Fruit fly (Drosophila melanogaster) whole organism, embryonic: ENCODE measurements around the gene Ten-m.

Source experiments
- CG10366 ChIP-seq: fragments of 200-800 bp; sonication (Bioruptor generic); IDR thresholded peaks from 2 replicates; pipeline ENCODE4 v1.3.6; 2022; ENCODE audit warnings: missing biosample characterization, missing genetic modification characterization
- CG11504 ChIP-seq: fragments of 200-800 bp; sonication (Bioruptor generic); optimal IDR thresholded peaks from 3 replicates; lab custom pipeline; 2019; ENCODE audit warnings: missing biosample characterization, mild to moderate bottlenecking, missing genetic modification characterization, moderate library complexity
- CG12104 ChIP-seq: fragments of 200-800 bp; sonication (Bioruptor generic); optimal IDR thresholded peaks from 3 replicates; lab custom pipeline; 2016; ENCODE audit warnings: missing biosample characterization, missing genetic modification characterization
- CG12155 ChIP-seq: fragments of 200-800 bp; sonication (Bioruptor generic); optimal IDR thresholded peaks from 3 replicates; lab custom pipeline; 2016; ENCODE audit warnings: missing biosample characterization, missing genetic modification characterization
- CG12219 ChIP-seq: fragments of 200-800 bp; sonication (Bioruptor generic); optimal IDR thresholded peaks from 3 replicates; lab custom pipeline; 2018; ENCODE audit warnings: missing biosample characterization, mild to moderate bottlenecking, missing genetic modification characterization
- CG12391 ChIP-seq: fragments of 200-800 bp; sonication (Bioruptor generic); optimal IDR thresholded peaks from 3 replicates; lab custom pipeline; 2018; ENCODE audit warnings: missing biosample characterization, mild to moderate bottlenecking, missing genetic modification characterization, moderate library complexity
- CG12769 ChIP-seq: fragments of 200-800 bp; sonication (Bioruptor generic); optimal IDR thresholded peaks from 2 replicates; lab custom pipeline; 2019; ENCODE audit warnings: missing biosample characterization, mild to moderate bottlenecking, missing genetic modification characterization, moderate library complexity
- CG12942 ChIP-seq: fragments of 200-800 bp; sonication (Bioruptor generic); optimal IDR thresholded peaks from 3 replicates; lab custom pipeline; 2016; ENCODE audit warnings: missing biosample characterization, missing genetic modification characterization
- CG14667 ChIP-seq: fragments of 200-800 bp; sonication (Bioruptor generic); IDR thresholded peaks from 2 replicates; pipeline ENCODE4 v1.3.6; 2022; ENCODE audit warnings: missing biosample characterization, missing genetic modification characterization
- CG15601 ChIP-seq: fragments of 200-800 bp; sonication (Bioruptor generic); optimal IDR thresholded peaks from 3 replicates; lab custom pipeline; 2019; ENCODE audit warnings: missing biosample characterization, mild to moderate bottlenecking, missing genetic modification characterization, moderate library complexity
- CG17186 ChIP-seq: fragments of 200-800 bp; sonication (Bioruptor generic); optimal IDR thresholded peaks from 3 replicates; lab custom pipeline; 2017; ENCODE audit warnings: missing biosample characterization, missing genetic modification reagents, missing genetic modification characterization
- CG17359 ChIP-seq: fragments of 200-800 bp; sonication (Bioruptor generic); optimal IDR thresholded peaks from 3 replicates; lab custom pipeline; 2018; ENCODE audit warnings: missing biosample characterization, mild to moderate bottlenecking, missing genetic modification characterization, moderate library complexity
- CG2129 ChIP-seq: fragments of 200-800 bp; sonication (Bioruptor generic); IDR thresholded peaks from 2 replicates; pipeline ENCODE4 v1.3.6; 2022; ENCODE audit warnings: missing biosample characterization, missing genetic modification characterization; ENCODE audit not compliant: partially characterized antibody
- CG31224 ChIP-seq: fragments of 200-800 bp; sonication (Bioruptor generic); IDR thresholded peaks from 2 replicates; pipeline ENCODE4 v1.3.6; 2022; ENCODE audit warnings: missing biosample characterization, missing genetic modification characterization
- CG34376 ChIP-seq: fragments of 200-800 bp; sonication (Bioruptor generic); optimal IDR thresholded peaks from 2 replicates; lab custom pipeline; 2018; ENCODE audit warnings: missing biosample characterization, mild to moderate bottlenecking, missing genetic modification characterization
- CG4282 ChIP-seq: fragments of 200-800 bp; sonication (Bioruptor generic); optimal IDR thresholded peaks from 2 replicates; lab custom pipeline; 2016; ENCODE audit warnings: missing biosample characterization, missing genetic modification characterization
- CG7786 ChIP-seq: fragments of 200-800 bp; sonication (Bioruptor generic); optimal IDR thresholded peaks from 2 replicates; lab custom pipeline; 2016; ENCODE audit warnings: missing biosample characterization, missing genetic modification characterization
- CG7987 ChIP-seq: fragments of 200-800 bp; sonication (Bioruptor generic); optimal IDR thresholded peaks from 2 replicates; lab custom pipeline; 2018; ENCODE audit warnings: missing biosample characterization, mild to moderate bottlenecking, missing genetic modification characterization, moderate library complexity
- CG8290 ChIP-seq, 3 experiments: fragments of 200-800 bp; sonication (Bioruptor generic); optimal IDR thresholded peaks; 2 replicates each; lab custom pipeline; 2016 to 2019; ENCODE audit warnings: missing biosample characterization in 3 of 3, missing genetic modification characterization in 3 of 3, mild to moderate bottlenecking in 2 of 3, moderate library complexity in 1 of 3
- CG9727 ChIP-seq: fragments of 200-800 bp; sonication (Bioruptor generic); optimal IDR thresholded peaks from 3 replicates; lab custom pipeline; 2017; ENCODE audit warnings: missing biosample characterization, mild to moderate bottlenecking, missing genetic modification characterization
- Dbx ChIP-seq: fragments of 200-800 bp; sonication (Bioruptor generic); IDR thresholded peaks from 3 replicates; pipeline ENCODE4 v1.3.6; 2022; ENCODE audit warnings: missing biosample characterization, missing genetic modification characterization
- Fer3 ChIP-seq: fragments of 200-800 bp; sonication (Bioruptor generic); optimal IDR thresholded peaks from 2 replicates; lab custom pipeline; 2018; ENCODE audit warnings: missing biosample characterization, mild to moderate bottlenecking, missing genetic modification characterization, moderate library complexity
- HmgZ ChIP-seq: fragments of 200-800 bp; sonication (Bioruptor generic); optimal IDR thresholded peaks from 2 replicates; lab custom pipeline; 2018; ENCODE audit warnings: missing biosample characterization, mild to moderate bottlenecking, missing genetic modification characterization
- Hmr ChIP-seq: fragments of 200-800 bp; sonication (Bioruptor generic); optimal IDR thresholded peaks from 3 replicates; lab custom pipeline; 2017; ENCODE audit warnings: mild to moderate bottlenecking, missing biosample characterization, missing genetic modification reagents, missing genetic modification characterization
- Myb ChIP-seq: fragments of 200-800 bp; sonication (Bioruptor generic); optimal IDR thresholded peaks from 2 replicates; lab custom pipeline; 2016; ENCODE audit warnings: missing biosample characterization, missing genetic modification characterization
- NC2α ChIP-seq: fragments of 200-800 bp; sonication (Bioruptor generic); optimal IDR thresholded peaks from 2 replicates; lab custom pipeline; 2016; ENCODE audit warnings: missing biosample characterization, missing genetic modification characterization
- Ptx1 ChIP-seq: fragments of 200-800 bp; sonication (Bioruptor generic); IDR thresholded peaks from 2 replicates; pipeline ENCODE4 v1.3.6; 2022; ENCODE audit warnings: missing biosample characterization, missing genetic modification characterization
- Side ChIP-seq: fragments of 200-800 bp; sonication (Bioruptor generic); optimal IDR thresholded peaks from 2 replicates; lab custom pipeline; 2016; ENCODE audit warnings: missing biosample characterization, missing genetic modification characterization
- Sox102F ChIP-seq: fragments of 200-800 bp; sonication (Bioruptor generic); optimal IDR thresholded peaks from 2 replicates; lab custom pipeline; 2018; ENCODE audit warnings: missing biosample characterization, mild to moderate bottlenecking, missing genetic modification characterization, moderate library complexity
- Spps ChIP-seq: fragments of 200-800 bp; sonication (Bioruptor generic); optimal IDR thresholded peaks from 2 replicates; lab custom pipeline; 2018; ENCODE audit warnings: missing biosample characterization, mild to moderate bottlenecking, missing genetic modification characterization
- Sry-δ ChIP-seq: fragments of 200-800 bp; sonication (Bioruptor generic); optimal IDR thresholded peaks from 2 replicates; lab custom pipeline; 2016; ENCODE audit warnings: missing biosample characterization, missing genetic modification characterization
- Ssrp ChIP-seq: fragments of 200-800 bp; sonication (Bioruptor generic); optimal IDR thresholded peaks from 2 replicates; lab custom pipeline; 2018; ENCODE audit warnings: missing biosample characterization, mild to moderate bottlenecking, missing genetic modification characterization, moderate library complexity
- Taf1 ChIP-seq: fragments of 200-800 bp; sonication (Bioruptor generic); IDR thresholded peaks from 2 replicates; pipeline ENCODE4 v1.3.6; 2022; ENCODE audit warnings: missing biosample characterization, missing genetic modification characterization
- bbx ChIP-seq: fragments of 200-800 bp; sonication (Bioruptor generic); IDR thresholded peaks from 2 replicates; pipeline ENCODE4 v1.3.6; 2022; ENCODE audit warnings: missing biosample characterization, missing genetic modification characterization; ENCODE audit not compliant: partially characterized antibody
- bigmax ChIP-seq: fragments of 200-800 bp; sonication (Bioruptor generic); optimal IDR thresholded peaks from 2 replicates; lab custom pipeline; 2018; ENCODE audit warnings: missing biosample characterization, mild to moderate bottlenecking, missing genetic modification characterization
- cad ChIP-seq: fragments of >200 bp; optimal IDR thresholded peaks from 2 replicates; lab custom pipeline; 2017; ENCODE audit warnings: missing biosample characterization, missing genetic modification characterization
- chif ChIP-seq, 2 experiments: fragments of 200-800 bp; sonication (Bioruptor generic); optimal IDR thresholded peaks; 3 replicates each; lab custom pipeline; 2016; ENCODE audit warnings: missing biosample characterization in 2 of 2, missing genetic modification characterization in 2 of 2
- crp ChIP-seq, 2 experiments: fragments of 200-800 bp; sonication (Bioruptor generic); optimal IDR thresholded peaks; 2 replicates in 1 of 2; 3 replicates in 1 of 2; lab custom pipeline; 2017; ENCODE audit warnings: missing biosample characterization in 2 of 2, missing genetic modification characterization in 2 of 2, mild to moderate bottlenecking in 1 of 2, moderate library complexity in 1 of 2
- gcm ChIP-seq: fragments of 200-800 bp; sonication (Bioruptor generic); optimal IDR thresholded peaks from 2 replicates; lab custom pipeline; 2019; ENCODE audit warnings: missing biosample characterization, mild to moderate bottlenecking, missing genetic modification characterization, moderate library complexity
- grau ChIP-seq: fragments of 200-800 bp; optimal IDR thresholded peaks from 3 replicates; lab custom pipeline; 2019; ENCODE audit warnings: missing biosample characterization, mild to moderate bottlenecking, missing genetic modification characterization, moderate library complexity
- hth ChIP-seq: fragments of >200 bp; optimal IDR thresholded peaks from 2 replicates; lab custom pipeline; 2017; ENCODE audit warnings: inconsistent platforms
- lilli ChIP-seq: fragments of 200-800 bp; sonication (Bioruptor generic); optimal IDR thresholded peaks from 3 replicates; lab custom pipeline; 2016; ENCODE audit warnings: missing biosample characterization, missing genetic modification characterization
- pita ChIP-seq: fragments of 200-800 bp; sonication (Bioruptor generic); optimal IDR thresholded peaks from 2 replicates; lab custom pipeline; 2017; ENCODE audit warnings: missing biosample characterization, mild to moderate bottlenecking, missing genetic modification characterization
- prd ChIP-seq, 3 experiments: fragments of >200 bp in 2 of 3; fragments of 200-800 bp in 1 of 3; sonication (Bioruptor generic) in 1 of 3; optimal IDR thresholded peaks in 2 of 3; IDR thresholded peaks in 1 of 3; 2 replicates in 2 of 3; 3 replicates in 1 of 3; pipeline versions ENCODE4 v1.3.6 to Lab custom; 2017 to 2022; ENCODE audit warnings: missing biosample characterization in 1 of 3, missing genetic modification characterization in 1 of 3
- scrt ChIP-seq: fragments of 200-800 bp; sonication (Bioruptor generic); optimal IDR thresholded peaks from 2 replicates; lab custom pipeline; 2018; ENCODE audit warnings: missing biosample characterization, mild to moderate bottlenecking, missing genetic modification characterization, moderate library complexity
- sens ChIP-seq: fragments of 200-800 bp; sonication (Bioruptor generic); peaks from one replicate; lab custom pipeline; 2016; ENCODE audit warnings: missing biosample characterization, missing genetic modification characterization
- slbo ChIP-seq: fragments of 200-800 bp; sonication (Bioruptor generic); IDR thresholded peaks from 2 replicates; pipeline ENCODE4 v1.3.6; 2022; ENCODE audit warnings: missing biosample characterization, missing genetic modification characterization
- unc-4 ChIP-seq: fragments of 200-800 bp; sonication (Bioruptor generic); IDR thresholded peaks from 2 replicates; pipeline ENCODE4 v1.3.6; 2022; ENCODE audit warnings: missing biosample characterization, missing genetic modification characterization; ENCODE audit not compliant: partially characterized antibody

The Ten-m gene

DNA sequence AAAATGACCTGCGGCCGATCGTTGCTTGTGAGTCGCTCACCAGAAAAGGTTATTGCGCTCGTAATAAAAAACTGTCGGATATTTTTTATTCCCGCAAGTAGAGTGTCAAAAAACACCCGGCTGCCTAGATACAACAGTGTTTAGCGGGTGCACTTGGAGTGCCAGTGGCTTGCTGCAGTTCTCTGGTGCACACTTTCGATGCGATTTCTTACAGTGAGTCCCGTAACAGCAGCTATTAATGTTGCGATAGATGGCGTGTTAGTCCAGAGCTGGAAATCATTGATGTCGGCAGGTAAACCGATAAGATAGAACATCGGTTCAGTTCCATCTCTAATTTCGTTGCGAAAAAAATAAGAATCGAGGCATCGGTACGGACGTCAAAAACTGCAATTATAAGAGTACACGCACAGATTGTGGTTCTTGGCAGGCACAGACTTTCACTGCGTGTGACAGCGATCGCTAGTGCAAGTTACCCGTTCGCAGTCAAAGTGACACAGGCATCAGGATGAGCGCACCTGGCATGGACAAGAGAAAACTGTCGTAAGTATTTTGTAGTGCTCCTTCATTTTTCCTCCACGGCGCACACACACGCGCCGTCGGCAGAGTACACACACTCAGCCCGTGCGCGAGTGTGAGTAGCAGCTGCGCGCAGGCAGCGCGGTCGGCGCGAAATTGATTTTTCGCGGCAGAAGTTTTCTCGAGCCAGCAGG, 140.3 kb downstream of the Ten-m start, which contains the start of gene Csp (continued):
- TF ChIP-seq CG2129 (no peak), CG4282 (GFP tag; lab: Kevin White, UChicago) (no peak), CG7987 (GFP tag; lab: Kevin White, UChicago) (peak; percentile 31), bigmax (peak; percentile 13), Taf1 (no peak), CG12391 (peak; percentile 15), Fer3 (tag; lab: Kevin White, UChicago) (no peak), CG12155 (GFP tag; lab: Kevin White, UChicago) (peak; percentile 16), CG17186 (GFP tag; lab: Kevin White, UChicago) (peak; percentile 80), Ptx1 (GFP tag; lab: Robert Waterston, UW) (0 out of 2 replicates have a peak, but pooled peaks have one; percentile 5), bbx (peak; percentile 62), Ssrp (tag; lab: Kevin White, UChicago) (no peak), lilli (GFP tag; lab: Kevin White, UChicago) (peak; percentile 28), gcm (GFP tag; lab: Kevin White, UChicago) (no peak), CG9727 (GFP tag; lab: Kevin White, UChicago) (no peak), CG14667 (no peak), NC2α (no peak), CG12942 (GFP tag; lab: Kevin White, UChicago) (no peak), Dbx (0 out of 3 replicates have a peak, but pooled peaks have one; percentile 32), Sry-δ (peak; percentile 93), Sox102F (GFP tag; lab: Kevin White, UChicago) (no peak), HmgZ (tag; lab: Kevin White, UChicago) (peak; percentile 27), CG11504 (tag; lab: Kevin White, UChicago) (peak; percentile 5), Hmr (GFP tag; lab: Kevin White, UChicago) (peak; percentile 48), CG12104 (GFP tag; lab: Kevin White, UChicago) (no peak), sens (GFP tag; lab: Kevin White, UChicago) (peak; percentile 76), CG31224 (GFP tag; lab: Robert Waterston, UW) (0 out of 2 replicates have a peak, but pooled peaks have one; percentile 7), CG12219 (GFP tag; lab: Kevin White, UChicago) (peak; percentile 25), unc-4 (peak; percentile 56), pita (GFP tag; lab: Kevin White, UChicago) (peak; percentile 37), crp (GFP tag; optimal IDR thresholded peaks at IDR 0.05; lab: Kevin White, UChicago) (peak in 1 of 2 experiments; percentile 43), Side (GFP tag; lab: Kevin White, UChicago) (peak; percentile 12), CG10366 (GFP tag; lab: Robert Waterston, UW) (peak; percentile 10; the same call in 1 of the 2 replicates), CG12769 (tag; lab: Kevin White, UChicago) (no peak), Myb (GFP tag; lab: Kevin White, UChicago) (peak; percentile 24), prd (optimal IDR thresholded peaks at IDR 0.05; lab: Kevin White, UChicago) (no peak), prd (GFP tag; IDR thresholded peaks at IDR 0.05; lab: Robert Waterston, UW) (0 out of 3 replicates have a peak, but pooled peaks have one; percentile 19), grau (tag; lab: Kevin White, UChicago) (peak; percentile 38), hth (lab: Kevin White, UChicago) (no peak), CG8290 (GFP tag; optimal IDR thresholded peaks at IDR 0.05; lab: Kevin White, UChicago) (peak; percentile 67), CG8290 (tag; optimal IDR thresholded peaks at IDR 0.05; lab: Kevin White, UChicago) (peak; percentile 40 to 65), Spps (tag; lab: Kevin White, UChicago) (no peak), slbo (GFP tag; lab: Robert Waterston, UW) (peak; percentile 53; the same call in 1 of the 2 replicates), CG15601 (tag; lab: Kevin White, UChicago) (no peak), scrt (GFP tag; lab: Kevin White, UChicago) (peak; percentile 1), CG34376 (GFP tag; lab: Kevin White, UChicago) (peak; percentile 39), cad (GFP tag; lab: Kevin White, UChicago) (no peak), CG17359 (tag; lab: Kevin White, UChicago) (no peak), chif (GFP tag; optimal IDR thresholded peaks at IDR 0.05; lab: Kevin White, UChicago) (no peak), CG7786 (GFP tag; lab: Kevin White, UChicago) (no peak)
